Worm (Caenorhabditis elegans) whole organism, mixed stage, embryonic: Measurements from ENCODE around the gene efhd-1.

ENCODE experiments used
- blmp-1 ChIP-seq: fragments of 150-350 bp; optimal IDR thresholded peaks from 2 replicates; lab custom pipeline; 2014; ENCODE audit warnings: missing biosample characterization, missing genetic modification characterization
- ceh-43 ChIP-seq: fragments of 200-800 bp; sonication (Bioruptor generic); optimal IDR thresholded peaks from 2 replicates; lab custom pipeline; 2018; ENCODE audit warnings: mild to moderate bottlenecking, missing genetic modification characterization, moderate library complexity, missing compliant biosample characterization
- ces-1 ChIP-seq: fragments of 150-350 bp; optimal IDR thresholded peaks from 2 replicates; lab custom pipeline; 2014; ENCODE audit warnings: missing biosample characterization, missing genetic modification reagents, missing genetic modification characterization
- elt-3 ChIP-seq: fragments of 150-350 bp; optimal IDR thresholded peaks from 2 replicates; lab custom pipeline; 2014; ENCODE audit warnings: missing biosample characterization, missing genetic modification characterization
- ham-2 ChIP-seq: fragments of 200-800 bp; sonication (Bioruptor generic); optimal IDR thresholded peaks from 2 replicates; lab custom pipeline; 2018; ENCODE audit warnings: mild to moderate bottlenecking, missing genetic modification characterization, missing compliant biosample characterization
- lin-13 ChIP-seq: fragments of 150-350 bp; optimal IDR thresholded peaks from 2 replicates; lab custom pipeline; 2014; ENCODE audit warnings: missing biosample characterization, missing genetic modification characterization
- mep-1 ChIP-seq: fragments of 150-350 bp; optimal IDR thresholded peaks from 2 replicates; lab custom pipeline; 2017; ENCODE audit warnings: missing biosample characterization, missing genetic modification reagents, missing genetic modification characterization, inconsistent platforms
- nhr-28 ChIP-seq: fragments of 150-350 bp; optimal IDR thresholded peaks from 2 replicates; lab custom pipeline; 2014; ENCODE audit warnings: missing biosample characterization, missing genetic modification characterization
- sem-2 ChIP-seq: fragments of 200-800 bp; sonication (Bioruptor generic); optimal IDR thresholded peaks from 2 replicates; lab custom pipeline; 2018; ENCODE audit warnings: mild to moderate bottlenecking, missing genetic modification characterization, missing compliant biosample characterization
- ztf-11 ChIP-seq: fragments of 150-350 bp; optimal IDR thresholded peaks from 2 replicates; lab custom pipeline; 2014; ENCODE audit warnings: missing biosample characterization, missing genetic modification characterization

ce11 chrII:14197499-14198096 is 19.0 kb downstream of the efhd-1 start, which contains the start of gene ace-4:
- no peak for TF ChIP-seq ces-1 (GFP tag; lab: Kevin White, UChicago)
- TF ChIP-seq lin-13 (tag; lab: Kevin White, UChicago) = no peak
- no peak for TF ChIP-seq ham-2 (GFP tag; lab: Kevin White, UChicago)
- TF ChIP-seq blmp-1 (tag; lab: Kevin White, UChicago) = no peak
- TF ChIP-seq elt-3 = no peak
- TF ChIP-seq ceh-43 (GFP tag; lab: Kevin White, UChicago) = no peak
- no peak for TF ChIP-seq ztf-11 (tag; lab: Kevin White, UChicago)
- TF ChIP-seq mep-1 (tag; lab: Kevin White, UChicago) = no peak
- TF ChIP-seq sem-2 (GFP tag; lab: Kevin White, UChicago) = no peak
- no peak for TF ChIP-seq nhr-28 (tag; lab: Kevin White, UChicago)
